Fruit fly (Drosophila melanogaster): ENCODE measurements around the gene CG6664.

The CG6664 gene

dm6 chr3L:17044799-17045198 is 28.8 kb upstream of the CG6664 start, which contains the start of gene Pop5 (continued):
- TF ChIP-seq Dll (GFP tag; IDR thresholded peaks at IDR 0.05; ENCODE audit: partially characterized antibody) (0 out of 4 replicates have a peak, but pooled peaks have one; percentile 33), GATAe (GFP tag; conservative IDR thresholded peaks at IDR 0.05) (no peak), h (optimal IDR thresholded peaks at IDR 0.05) (no peak), CG8290 (GFP tag; optimal IDR thresholded peaks at IDR 0.05) (no peak), CG8290 (tag; optimal IDR thresholded peaks at IDR 0.05) (no peak), Mes4 (GFP tag; optimal IDR thresholded peaks at IDR 0.05) (peak; percentile 0), CG12391 (tag; optimal IDR thresholded peaks at IDR 0.05) (no peak), CG5180 (GFP tag; optimal IDR thresholded peaks at IDR 0.05) (no peak), bigmax (GFP tag; optimal IDR thresholded peaks at IDR 0.05) (no peak), stwl (tag; optimal IDR thresholded peaks at IDR 0.05) (peak; percentile 70), ase (GFP tag; IDR thresholded peaks at IDR 0.05) (no peak), YL-1 (GFP tag; optimal IDR thresholded peaks at IDR 0.05) (peak; percentile 36), sens (GFP tag) (peak; percentile 54), Bgb (GFP tag; IDR thresholded peaks at IDR 0.05; ENCODE audit: partially characterized antibody) (peak; percentile 46; the same call in 1 of the 2 replicates), CG2116 (GFP tag; optimal IDR thresholded peaks at IDR 0.05) (peak; percentile 65), CG17359 (tag; optimal IDR thresholded peaks at IDR 0.05) (peak; percentile 19), sug (tag; optimal IDR thresholded peaks at IDR 0.05) (peak; percentile 19), MBD-R2 (GFP tag; IDR thresholded peaks at IDR 0.05) (peak; percentile 67), CG10267 (tag; optimal IDR thresholded peaks at IDR 0.05) (peak; percentile 24), CG9797 (GFP tag; optimal IDR thresholded peaks at IDR 0.05) (peak; percentile 19), CG11247 (GFP tag; IDR thresholded peaks at IDR 0.05) (no peak), CG14710 (tag; optimal IDR thresholded peaks at IDR 0.05) (peak; percentile 76), CG6175 (GFP tag; IDR thresholded peaks at IDR 0.05) (no peak), Jarid2 (GFP tag; optimal IDR thresholded peaks at IDR 0.05) (no peak), HLH4C (GFP tag; IDR thresholded peaks at IDR 0.05; ENCODE audit: partially characterized antibody) (peak; percentile 35; the same call in 1 of the 3 replicates), Dad (GFP tag; optimal IDR thresholded peaks at IDR 0.05) (no peak), sisA (GFP tag; IDR thresholded peaks at IDR 0.05) (no peak), Opbp (GFP tag; IDR thresholded peaks at IDR 0.05; ENCODE audit: partially characterized antibody) (0 out of 3 replicates have a peak, but pooled peaks have one; percentile 24), insv (GFP tag; optimal IDR thresholded peaks at IDR 0.05) (peak in 1 of 2 experiments; percentile 62), crp (GFP tag; optimal IDR thresholded peaks at IDR 0.05) (peak in 1 of 2 experiments; percentile 13), CG34376 (GFP tag; optimal IDR thresholded peaks at IDR 0.05) (peak; percentile 9), CG13296 (GFP tag; optimal IDR thresholded peaks at IDR 0.05) (no peak)

dm6 chr3L:17042297-17042921 is 26.4 kb upstream of the CG6664 start, which contains the start of the genes scaf6 and Papst2:
TSS of gene scaf6 (minus strand) at chr3L:17042574.
TSS of gene Papst2 (plus strand) at chr3L:17042797.
- TF ChIP-seq CG33213 (GFP tag; optimal IDR thresholded peaks at IDR 0.05) (no peak), Opbp (GFP tag; IDR thresholded peaks at IDR 0.05; ENCODE audit: partially characterized antibody) (peak; percentile 53; the same call in 1 of the 3 replicates), Neu2 (GFP tag; optimal IDR thresholded peaks at IDR 0.05; ENCODE audit: borderline replicate concordance) (no peak), zfh2 (GFP tag; optimal IDR thresholded peaks at IDR 0.05) (peak; percentile 0), insv (GFP tag; optimal IDR thresholded peaks at IDR 0.05) (peak; percentile 94 to 97), CG31441 (GFP tag; IDR thresholded peaks at IDR 0.05) (no peak), lola (GFP tag; optimal IDR thresholded peaks at IDR 0.05) (peak in 1 of 3 experiments; percentile 8), pum (GFP tag; optimal IDR thresholded peaks at IDR 0.05) (peak; percentile 1), CG4617 (GFP tag; optimal IDR thresholded peaks at IDR 0.05; ENCODE audit: borderline replicate concordance) (peak; percentile 82), HmgZ (tag; optimal IDR thresholded peaks at IDR 0.05) (peak; percentile 33), gfzf (GFP tag; optimal IDR thresholded peaks at IDR 0.05) (peak; percentile 88), HHEX (GFP tag; optimal IDR thresholded peaks at IDR 0.05) (no peak), BEAF-32 (GFP tag; optimal IDR thresholded peaks at IDR 0.05) (peak; percentile 53), psq (GFP tag; optimal IDR thresholded peaks at IDR 0.05) (no peak), sens (GFP tag) (peak; percentile 74), yki (optimal IDR thresholded peaks at IDR 0.05) (no peak), sug (tag; optimal IDR thresholded peaks at IDR 0.05) (peak; percentile 12), CG13287 (GFP tag; IDR thresholded peaks at IDR 0.05; ENCODE audit: partially characterized antibody) (peak; percentile 55; the same call in 1 of the 2 replicates), CG31388 (GFP tag; optimal IDR thresholded peaks at IDR 0.05) (no peak), nmo (GFP tag; optimal IDR thresholded peaks at IDR 0.05) (peak; percentile 65), row (GFP tag; IDR thresholded peaks at IDR 0.05) (peak; percentile 41)
